Worm (Caenorhabditis elegans): ENCODE measurements around the gene T19D7.5.
A peak's percentile ranks its signal among the peaks of the same experiment; 100 is the strongest.

Gene T19D7.5

DNA sequence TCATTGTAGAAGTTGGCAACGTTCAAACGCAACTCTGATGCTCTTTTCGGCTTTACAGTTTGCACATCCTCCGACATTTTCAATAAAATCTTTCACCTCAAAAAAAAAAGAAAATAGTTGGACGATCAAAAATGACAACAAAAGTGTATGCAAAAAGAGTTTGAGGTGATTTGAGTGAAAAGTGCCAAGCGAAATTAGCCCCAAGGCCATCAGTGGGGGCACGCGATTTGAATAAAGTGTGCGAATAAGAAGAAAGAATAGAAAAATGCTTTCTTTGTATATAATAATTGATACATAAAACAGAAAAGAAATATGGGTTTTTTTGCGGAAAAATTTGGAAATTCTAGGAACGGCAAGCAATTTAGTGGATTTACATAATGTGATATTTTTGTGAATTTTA lies at the start of gene T19D7.5:
TSS of gene T19D7.5 (minus strand) at position 101 of the 400 bp plus-strand sequence.
- TF ChIP-seq madf-2 (tag; optimal IDR thresholded peaks at IDR 0.05) (no peak), ceh-34 (tag; optimal IDR thresholded peaks at IDR 0.05) (no peak)

DNA sequence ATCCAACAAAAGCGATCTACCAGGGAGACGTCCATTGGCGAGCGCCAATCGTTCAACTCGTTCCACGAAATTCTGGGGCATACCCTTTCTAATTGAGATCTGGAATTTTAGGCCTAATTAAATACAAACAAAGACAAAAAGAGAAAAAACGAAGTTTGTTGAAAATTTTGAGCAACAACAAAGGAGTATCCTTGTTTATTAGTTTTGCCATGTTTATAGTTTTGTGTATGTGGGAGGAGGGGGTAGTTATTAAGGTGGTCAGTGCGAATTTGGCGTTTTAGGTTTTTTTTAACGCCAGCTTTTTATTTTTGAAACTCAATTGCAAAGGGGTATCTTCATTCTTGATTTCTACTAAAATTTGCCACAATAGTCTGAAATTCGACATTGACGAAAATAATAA lies 48.4 kb upstream of the T19D7.5 start, which contains the start of gene irk-2:
TSS of gene irk-2 (minus strand) at position 101 of the 400 bp plus-strand sequence.
- TF ChIP-seq hlh-8 (tag; optimal IDR thresholded peaks at IDR 0.05) (no peak), ceh-9 (tag; optimal IDR thresholded peaks at IDR 0.05) (no peak), nhr-232 (tag; optimal IDR thresholded peaks at IDR 0.05) (no peak), ceh-45 (GFP tag; IDR thresholded peaks at IDR 0.05) (no peak), tbx-7 (tag; optimal IDR thresholded peaks at IDR 0.05) (no peak), ceh-24 (tag; optimal IDR thresholded peaks at IDR 0.05) (no peak), T23F11.4 (GFP tag; optimal IDR thresholded peaks at IDR 0.05) (no peak), npax-4 (tag; optimal IDR thresholded peaks at IDR 0.05) (no peak), ceh-2 (tag; optimal IDR thresholded peaks at IDR 0.05) (no peak), hlh-13 (GFP tag; optimal IDR thresholded peaks at IDR 0.05) (no peak), odd-2 (tag; optimal IDR thresholded peaks at IDR 0.05) (no peak)

DNA sequence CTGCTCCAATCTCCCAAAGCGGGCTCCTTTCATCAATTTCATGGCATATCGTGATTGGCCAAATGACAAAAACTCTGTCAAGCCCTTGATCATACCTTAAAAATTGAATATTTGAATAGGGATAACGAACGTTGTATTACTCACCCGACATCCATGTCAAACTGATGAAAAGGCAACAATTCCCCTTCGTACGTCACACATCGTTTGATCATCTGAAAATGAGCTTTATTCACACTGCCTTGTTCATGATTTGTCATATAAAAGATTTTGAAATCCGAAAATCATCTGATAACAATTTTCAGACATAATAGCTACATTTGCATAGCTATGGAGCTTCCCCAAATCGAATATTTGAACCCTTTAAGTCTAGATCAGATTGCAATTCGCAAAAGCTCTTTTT lies 40.5 kb upstream of the T19D7.5 start, which contains the start of gene M02A10.1:
TSS of gene M02A10.1 (plus strand) at position 301 of the 400 bp plus-strand sequence.
- no peak for TF ChIP-seq ceh-48 (tag; optimal IDR thresholded peaks at IDR 0.05)
- TF ChIP-seq hlh-15 (tag; optimal IDR thresholded peaks at IDR 0.05): no peak
- TF ChIP-seq ceh-45 (GFP tag; IDR thresholded peaks at IDR 0.05): no peak
- no peak for TF ChIP-seq K09A11.1 (tag; optimal IDR thresholded peaks at IDR 0.05; ENCODE audit: insufficient read depth)
- no peak for TF ChIP-seq elt-4 (tag; optimal IDR thresholded peaks at IDR 0.05)
- no peak for TF ChIP-seq zip-5 (tag; optimal IDR thresholded peaks at IDR 0.05)
- no peak for TF ChIP-seq unc-55 (GFP tag; optimal IDR thresholded peaks at IDR 0.05)
- TF ChIP-seq pat-9 (tag; optimal IDR thresholded peaks at IDR 0.05): no peak
- TF ChIP-seq C38D4.7 (GFP tag; optimal IDR thresholded peaks at IDR 0.05): no peak
- no peak for TF ChIP-seq fkh-6 (tag; optimal IDR thresholded peaks at IDR 0.05)

DNA sequence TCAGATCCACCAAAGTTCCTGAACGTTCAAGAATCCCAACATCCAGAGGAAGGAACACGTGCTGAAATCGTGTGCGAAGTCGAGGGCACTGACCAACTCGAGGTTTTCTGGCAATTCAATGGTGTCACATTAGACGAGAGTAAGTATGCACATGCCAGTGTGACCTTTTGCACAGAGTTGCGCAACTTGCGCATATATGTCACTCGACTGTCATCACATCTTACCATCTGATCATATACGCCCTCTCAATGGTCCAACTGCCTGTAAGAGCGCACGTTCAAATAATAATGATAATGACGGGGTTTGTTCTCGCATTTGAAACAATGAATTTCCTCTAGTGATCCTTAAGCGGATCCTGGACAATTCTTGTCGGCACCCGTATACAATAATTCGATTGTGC lies 30.2 kb upstream of the T19D7.5 start:
- no peak for TF ChIP-seq elt-2 (tag; optimal IDR thresholded peaks at IDR 0.05)
- peak; percentile 45 for TF ChIP-seq hlh-30 (tag; optimal IDR thresholded peaks at IDR 0.05; ENCODE audit: insufficient read depth)
- TF ChIP-seq madf-2 (tag; optimal IDR thresholded peaks at IDR 0.05): no peak
- TF ChIP-seq fax-1 (tag; optimal IDR thresholded peaks at IDR 0.05): no peak

DNA sequence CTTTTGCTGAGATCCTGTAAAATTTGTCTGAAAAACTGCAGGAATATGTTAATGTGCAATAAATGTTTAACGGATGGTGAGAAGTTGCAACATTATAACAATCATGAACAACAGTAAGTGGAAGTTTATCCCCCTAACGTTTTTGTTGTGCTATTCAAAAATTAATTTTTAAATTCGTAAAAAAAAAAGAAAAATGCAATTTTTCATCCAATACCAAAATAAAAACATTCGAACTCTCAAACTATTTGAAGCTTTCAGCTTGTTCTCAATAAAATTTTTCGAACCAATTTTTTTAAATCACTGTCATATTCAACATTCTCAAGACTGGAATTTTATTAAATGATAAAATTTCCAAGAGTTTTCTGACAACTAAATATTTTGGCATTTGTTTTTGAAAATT lies 25.6 kb upstream of the T19D7.5 start, which contains the start of gene ncam-1:
TSS of gene ncam-1 (plus strand) at position 301 of the 400 bp plus-strand sequence.
- TF ChIP-seq Y22D7AL.16 (tag; optimal IDR thresholded peaks at IDR 0.05) (no peak), ceh-9 (tag; optimal IDR thresholded peaks at IDR 0.05) (no peak), hlh-6 (tag; optimal IDR thresholded peaks at IDR 0.05) (no peak)

DNA sequence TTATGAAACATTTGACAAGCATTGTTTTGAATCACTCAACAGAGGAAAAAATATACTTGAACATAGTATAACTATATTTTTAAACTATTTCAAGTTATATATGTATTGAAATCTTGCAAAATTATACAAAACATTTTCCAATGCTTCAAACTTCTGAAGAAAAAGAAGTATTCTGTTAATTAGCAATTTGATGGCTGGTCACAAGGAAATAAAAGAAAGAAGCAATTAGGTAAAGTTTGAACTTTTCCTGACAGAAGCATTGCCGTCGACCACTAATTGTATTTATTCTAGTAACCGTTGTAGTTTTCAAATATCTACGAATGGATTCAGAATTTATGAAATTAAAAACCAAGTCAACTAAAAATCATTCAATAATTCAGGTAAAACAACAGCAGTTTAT lies 22.6 kb upstream of the T19D7.5 start:
- no peak for TF ChIP-seq fkh-10 (GFP tag; optimal IDR thresholded peaks at IDR 0.05)

DNA sequence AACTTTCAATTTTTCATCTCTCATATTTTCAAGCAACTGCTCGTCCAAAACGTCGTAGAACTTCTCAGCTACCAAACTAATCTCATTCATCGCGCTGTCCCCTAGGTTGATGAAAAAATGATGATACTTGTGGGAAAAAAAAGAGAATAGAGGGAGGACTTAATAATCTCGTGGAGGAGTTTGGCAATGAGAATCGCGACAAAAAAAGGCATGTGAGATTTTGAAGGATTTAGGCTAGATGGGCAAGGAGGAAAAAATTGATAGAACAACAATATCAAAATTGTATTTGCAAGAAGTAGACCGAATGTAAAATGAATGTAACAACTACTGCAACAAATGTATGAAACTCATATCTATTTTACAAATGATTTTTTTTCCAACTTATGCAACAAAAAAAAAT lies 16.7 kb upstream of the T19D7.5 start, which contains the start of gene Y9C12A.1:
TSS of gene Y9C12A.1 (minus strand) at position 101 of the 400 bp plus-strand sequence.
- TF ChIP-seq ama-1 (optimal IDR thresholded peaks at IDR 0.05) (no peak), T23F11.4 (GFP tag; optimal IDR thresholded peaks at IDR 0.05) (no peak), ceh-6 (GFP tag; optimal IDR thresholded peaks at IDR 0.05) (no peak), ttx-3 (tag; optimal IDR thresholded peaks at IDR 0.05) (no peak), gmeb-2 (tag; optimal IDR thresholded peaks at IDR 0.05) (no peak), pag-3 (tag; optimal IDR thresholded peaks at IDR 0.05; ENCODE audit: borderline replicate concordance) (no peak), pat-9 (tag; optimal IDR thresholded peaks at IDR 0.05) (no peak), hlh-6 (tag; optimal IDR thresholded peaks at IDR 0.05) (no peak), ceh-19 (GFP tag; optimal IDR thresholded peaks at IDR 0.05) (no peak), ceh-14 (tag; optimal IDR thresholded peaks at IDR 0.05) (no peak), ceh-30 (tag; optimal IDR thresholded peaks at IDR 0.05) (no peak), mec-3 (tag; optimal IDR thresholded peaks at IDR 0.05; ENCODE audit: borderline replicate concordance) (no peak), unc-55 (GFP tag; optimal IDR thresholded peaks at IDR 0.05) (no peak), elt-4 (tag; optimal IDR thresholded peaks at IDR 0.05) (no peak), ceh-2 (tag; optimal IDR thresholded peaks at IDR 0.05) (no peak), tbx-7 (tag; optimal IDR thresholded peaks at IDR 0.05) (no peak), C38D4.7 (GFP tag; optimal IDR thresholded peaks at IDR 0.05) (no peak), unc-3 (GFP tag; conservative IDR thresholded peaks at IDR 0.05) (no peak), unc-3 (tag; optimal IDR thresholded peaks at IDR 0.05) (no peak), lim-6 (tag; optimal IDR thresholded peaks at IDR 0.05) (no peak), eyg-1 (tag; optimal IDR thresholded peaks at IDR 0.05) (no peak)

Measured in whole organism, late embryonic.